Fruit fly (Drosophila melanogaster) whole organism, embryonic: ENCODE data around the gene Nepl18.

ENCODE experiments used
- Adf1 ChIP-seq: fragments of 200-800 bp; sonication (Bioruptor generic); IDR thresholded peaks from 2 replicates; pipeline ENCODE4 v1.3.6; 2022; ENCODE audit warnings: missing biosample characterization, missing genetic modification characterization
- Atf-2 ChIP-seq: fragments of 200-800 bp; sonication (Bioruptor generic); optimal IDR thresholded peaks from 2 replicates; lab custom pipeline; 2016; ENCODE audit warnings: missing biosample characterization, missing genetic modification characterization
- Awh ChIP-seq: fragments of 200-800 bp; sonication (Bioruptor generic); IDR thresholded peaks from 2 replicates; pipeline ENCODE4, ENCODE4 v1.3.6; 2022; ENCODE audit warnings: missing biosample characterization, missing genetic modification characterization
- Bteb2 ChIP-seq: fragments of 200-800 bp; sonication (Bioruptor generic); optimal IDR thresholded peaks from 2 replicates; lab custom pipeline; 2016; ENCODE audit warnings: missing biosample characterization, missing genetic modification characterization
- CG10209 ChIP-seq: fragments of 200-800 bp; sonication (Bioruptor generic); optimal IDR thresholded peaks from 3 replicates; lab custom pipeline; 2017; ENCODE audit warnings: missing biosample characterization, mild to moderate bottlenecking, missing genetic modification characterization, missing genetic modification reagents
- CG10366 ChIP-seq: fragments of 200-800 bp; sonication (Bioruptor generic); IDR thresholded peaks from 2 replicates; pipeline ENCODE4 v1.3.6; 2022; ENCODE audit warnings: missing biosample characterization, missing genetic modification characterization
- CG11398 ChIP-seq: fragments of 200-800 bp; sonication (Bioruptor generic); optimal IDR thresholded peaks from 2 replicates; lab custom pipeline; 2016; ENCODE audit warnings: missing biosample characterization, missing genetic modification characterization
- CG11560 ChIP-seq: fragments of 200-800 bp; sonication (Bioruptor generic); IDR thresholded peaks from 3 replicates; pipeline ENCODE4 v1.3.6; 2022; ENCODE audit warnings: missing biosample characterization, missing genetic modification characterization
- CG16779 ChIP-seq: fragments of 200-800 bp; sonication (Bioruptor generic); IDR thresholded peaks from 2 replicates; pipeline ENCODE4 v1.3.6; 2022; ENCODE audit warnings: missing biosample characterization, missing genetic modification characterization
- CG16815 ChIP-seq: fragments of 200-800 bp; sonication (Bioruptor generic); optimal IDR thresholded peaks from 3 replicates; lab custom pipeline; 2017; ENCODE audit warnings: missing biosample characterization, mild to moderate bottlenecking, missing genetic modification characterization
- CG17385 ChIP-seq: fragments of 200-800 bp; sonication (Bioruptor generic); optimal IDR thresholded peaks from 3 replicates; lab custom pipeline; 2018; ENCODE audit warnings: missing biosample characterization, mild to moderate bottlenecking, missing genetic modification characterization
- CG17802 ChIP-seq: fragments of 200-800 bp; sonication (Bioruptor generic); optimal IDR thresholded peaks from 2 replicates; lab custom pipeline; 2018; ENCODE audit warnings: missing biosample characterization, mild to moderate bottlenecking, missing genetic modification characterization, moderate library complexity
- CG17829 ChIP-seq: fragments of 200-800 bp; optimal IDR thresholded peaks from 2 replicates; lab custom pipeline; 2019; ENCODE audit warnings: missing biosample characterization, mild to moderate bottlenecking, missing genetic modification characterization, moderate library complexity
- CG18599 ChIP-seq: fragments of 200-800 bp; sonication (Bioruptor generic); optimal IDR thresholded peaks from 3 replicates; lab custom pipeline; 2017; ENCODE audit warnings: missing biosample characterization, missing genetic modification characterization, mild to moderate bottlenecking, moderate library complexity, missing genetic modification reagents
- CG18764 ChIP-seq: fragments of 200-800 bp; sonication (Bioruptor generic); optimal IDR thresholded peaks from 3 replicates; lab custom pipeline; 2016; ENCODE audit warnings: missing biosample characterization, missing genetic modification characterization
- CG30403 ChIP-seq: fragments of 200-800 bp; sonication (Bioruptor generic); optimal IDR thresholded peaks from 3 replicates; lab custom pipeline; 2016; ENCODE audit warnings: missing biosample characterization, missing genetic modification characterization
- CG3281 ChIP-seq: fragments of 200-800 bp; sonication (Bioruptor generic); optimal IDR thresholded peaks from 3 replicates; lab custom pipeline; 2017; ENCODE audit warnings: missing biosample characterization, mild to moderate bottlenecking, missing genetic modification characterization
- CG43689 ChIP-seq: fragments of 200-800 bp; sonication (Bioruptor generic); IDR thresholded peaks from 2 replicates; pipeline ENCODE4 v1.3.6; 2022; ENCODE audit warnings: missing biosample characterization, missing genetic modification characterization
- CG6175 ChIP-seq: fragments of 200-800 bp; sonication (Bioruptor generic); IDR thresholded peaks from 3 replicates; pipeline ENCODE4 v1.3.6; 2022; ENCODE audit warnings: missing biosample characterization, missing genetic modification characterization
- CG6683 ChIP-seq: fragments of 200-800 bp; sonication (Bioruptor generic); optimal IDR thresholded peaks from 2 replicates; lab custom pipeline; 2017; ENCODE audit warnings: missing biosample characterization, mild to moderate bottlenecking, missing genetic modification characterization, missing genetic modification reagents
- CG8290 ChIP-seq, 3 experiments: fragments of 200-800 bp; sonication (Bioruptor generic); optimal IDR thresholded peaks; 2 replicates each; lab custom pipeline; 2016 to 2019; ENCODE audit warnings: missing biosample characterization in 3 of 3, missing genetic modification characterization in 3 of 3, mild to moderate bottlenecking in 2 of 3, moderate library complexity in 1 of 3
- CG8478 ChIP-seq: fragments of >200 bp; optimal IDR thresholded peaks from 2 replicates; lab custom pipeline; 2018
- CHES-1-like ChIP-seq: fragments of 200-800 bp; sonication (Bioruptor generic); optimal IDR thresholded peaks from 2 replicates; lab custom pipeline; 2016; ENCODE audit warnings: missing biosample characterization, missing genetic modification characterization
- D19A ChIP-seq: fragments of 200-800 bp; optimal IDR thresholded peaks from 3 replicates; lab custom pipeline; 2019; ENCODE audit warnings: missing biosample characterization, mild to moderate bottlenecking, missing genetic modification characterization, moderate library complexity
- D19B ChIP-seq: fragments of 200-800 bp; sonication (Bioruptor generic); optimal IDR thresholded peaks from 2 replicates; lab custom pipeline; 2017; ENCODE audit warnings: missing biosample characterization, mild to moderate bottlenecking, missing genetic modification characterization
- Dad ChIP-seq: fragments of 200-800 bp; sonication (Bioruptor generic); optimal IDR thresholded peaks from 3 replicates; lab custom pipeline; 2016; ENCODE audit warnings: missing biosample characterization, missing genetic modification characterization
- HLH54F ChIP-seq: fragments of 200-800 bp; sonication (Bioruptor generic); optimal IDR thresholded peaks from 3 replicates; lab custom pipeline; 2016; ENCODE audit warnings: missing biosample characterization, missing genetic modification characterization
- Jarid2 ChIP-seq: fragments of 200-800 bp; sonication (Bioruptor generic); optimal IDR thresholded peaks from 3 replicates; lab custom pipeline; 2017; ENCODE audit warnings: mild to moderate bottlenecking, missing biosample characterization, missing genetic modification reagents, missing genetic modification characterization
- NC2α ChIP-seq: fragments of 200-800 bp; sonication (Bioruptor generic); optimal IDR thresholded peaks from 2 replicates; lab custom pipeline; 2016; ENCODE audit warnings: missing biosample characterization, missing genetic modification characterization
- NC2β ChIP-seq: fragments of 200-800 bp; sonication (Bioruptor generic); optimal IDR thresholded peaks from 2 replicates; lab custom pipeline; 2016; ENCODE audit warnings: missing biosample characterization, missing genetic modification characterization
- Sox102F ChIP-seq: fragments of 200-800 bp; sonication (Bioruptor generic); optimal IDR thresholded peaks from 2 replicates; lab custom pipeline; 2018; ENCODE audit warnings: missing biosample characterization, mild to moderate bottlenecking, missing genetic modification characterization, moderate library complexity
- Sry-β ChIP-seq: fragments of 200-800 bp; sonication (Bioruptor generic); optimal IDR thresholded peaks from 2 replicates; lab custom pipeline; 2018; ENCODE audit warnings: missing biosample characterization, mild to moderate bottlenecking, missing genetic modification characterization, moderate library complexity
- Xrp1 ChIP-seq: fragments of 200-800 bp; sonication (Bioruptor generic); IDR thresholded peaks from 2 replicates; pipeline ENCODE4 v1.3.6; 2022; ENCODE audit warnings: missing biosample characterization, missing genetic modification characterization
- cg ChIP-seq: fragments of 200-800 bp; sonication (Bioruptor generic); optimal IDR thresholded peaks from 3 replicates; lab custom pipeline; 2019; ENCODE audit warnings: missing biosample characterization, mild to moderate bottlenecking, missing genetic modification characterization, moderate library complexity
- chinmo ChIP-seq: fragments of 200-800 bp; sonication (Bioruptor generic); IDR thresholded peaks from 4 replicates; pipeline ENCODE4 v1.3.6; 2022; ENCODE audit warnings: missing biosample characterization, missing genetic modification characterization; ENCODE audit not compliant: partially characterized antibody
- crc ChIP-seq: fragments of 200-800 bp; sonication (Bioruptor generic); optimal IDR thresholded peaks from 2 replicates; lab custom pipeline; 2016; ENCODE audit warnings: missing biosample characterization, missing genetic modification characterization
- fd96Cb ChIP-seq: fragments of 200-800 bp; sonication (Bioruptor generic); optimal IDR thresholded peaks from 2 replicates; lab custom pipeline; 2018; ENCODE audit warnings: missing biosample characterization, mild to moderate bottlenecking, missing genetic modification characterization, moderate library complexity
- ind ChIP-seq: fragments of 200-800 bp; sonication (Bioruptor generic); optimal IDR thresholded peaks from 3 replicates; lab custom pipeline; 2016; ENCODE audit warnings: missing biosample characterization, missing genetic modification characterization
- lov ChIP-seq, 2 experiments: fragments of 200-800 bp in 1 of 2; fragments of >200 bp in 1 of 2; sonication (Bioruptor generic) in 1 of 2; IDR thresholded peaks in 1 of 2; optimal IDR thresholded peaks in 1 of 2; 2 replicates in 1 of 2; 3 replicates in 1 of 2; pipeline versions ENCODE4 v1.3.6 to Lab custom; 2017 to 2022; ENCODE audit warnings: missing biosample characterization in 1 of 2, missing genetic modification characterization in 1 of 2
- odd ChIP-seq: fragments of 200-800 bp; sonication (Bioruptor generic); optimal IDR thresholded peaks from 2 replicates; lab custom pipeline; 2017; ENCODE audit warnings: missing biosample characterization, mild to moderate bottlenecking, missing genetic modification characterization
- pan ChIP-seq, 4 experiments: fragments of >200 bp in 3 of 4; fragments of 200-800 bp in 1 of 4; sonication (Bioruptor generic) in 1 of 4; optimal IDR thresholded peaks in 3 of 4; IDR thresholded peaks in 1 of 4; 2 replicates each; pipeline versions ENCODE4 v1.3.6 to Lab custom; 2017 to 2022; ENCODE audit warnings: missing biosample characterization in 2 of 4, missing genetic modification characterization in 2 of 4, mixed read lengths in 1 of 4
- phol ChIP-seq: fragments of 200-800 bp; sonication (Bioruptor generic); optimal IDR thresholded peaks from 3 replicates; lab custom pipeline; 2018; ENCODE audit warnings: missing biosample characterization, mild to moderate bottlenecking, missing genetic modification characterization, moderate library complexity
- psq ChIP-seq: fragments of 200-800 bp; sonication (Bioruptor generic); optimal IDR thresholded peaks from 2 replicates; lab custom pipeline; 2017; ENCODE audit warnings: missing biosample characterization, missing genetic modification characterization
- stc ChIP-seq: fragments of 200-800 bp; sonication (Bioruptor generic); IDR thresholded peaks from 2 replicates; pipeline ENCODE4 v1.3.6; 2022; ENCODE audit warnings: missing biosample characterization, missing genetic modification characterization
- sug ChIP-seq: fragments of 200-800 bp; optimal IDR thresholded peaks from 2 replicates; lab custom pipeline; 2019; ENCODE audit warnings: missing biosample characterization, mild to moderate bottlenecking, missing genetic modification characterization, moderate library complexity
- tll ChIP-seq, 2 experiments: fragments of 200-800 bp in 1 of 2; fragments of >200 bp in 1 of 2; sonication (Bioruptor generic) in 1 of 2; optimal IDR thresholded peaks; 2 replicates each; lab custom pipeline; 2017 to 2019; ENCODE audit warnings: missing biosample characterization in 2 of 2, missing genetic modification characterization in 2 of 2, mild to moderate bottlenecking in 1 of 2, moderate library complexity in 1 of 2
- vfl ChIP-seq: fragments of 200-800 bp; sonication (Bioruptor generic); optimal IDR thresholded peaks from 2 replicates; lab custom pipeline; 2016; ENCODE audit warnings: missing biosample characterization, missing genetic modification characterization
- yki ChIP-seq: fragments of >200 bp; optimal IDR thresholded peaks from 3 replicates; lab custom pipeline; 2018

Nepl18 gene

dm6 chr3R:28904816-28905435 is 29.5 kb downstream of the Nepl18 start (continued):
- TF ChIP-seq vfl (GFP tag; lab: Kevin White, UChicago), result peak; percentile 59
- TF ChIP-seq Jarid2 (GFP tag; lab: Kevin White, UChicago), result peak; percentile 8
- TF ChIP-seq CG3281 (GFP tag; lab: Kevin White, UChicago), result peak; percentile 68
- no peak for TF ChIP-seq Sry-β (GFP tag; lab: Kevin White, UChicago)
- peak; percentile 57 for TF ChIP-seq odd (GFP tag; lab: Kevin White, UChicago)
- peak; percentile 40 for TF ChIP-seq CG16815 (GFP tag; lab: Kevin White, UChicago)
- TF ChIP-seq chinmo, result no peak
- TF ChIP-seq Awh (GFP tag; lab: Robert Waterston, UW), result peak; percentile 77
- no peak for TF ChIP-seq CG8478 (lab: Kevin White, UChicago)
- peak; percentile 86 for TF ChIP-seq CHES-1-like (GFP tag; lab: Kevin White, UChicago)
- no peak for TF ChIP-seq CG17802 (tag; lab: Kevin White, UChicago)
- no peak; the same call in 2 of the 3 replicates for TF ChIP-seq CG6175 (GFP tag; lab: Robert Waterston, UW)
- TF ChIP-seq Bteb2 (GFP tag; lab: Kevin White, UChicago), result peak; percentile 81
- peak; percentile 57 for TF ChIP-seq phol (tag; lab: Kevin White, UChicago)
- peak; percentile 75 for TF ChIP-seq Atf-2 (GFP tag; lab: Kevin White, UChicago)
- TF ChIP-seq CG11560 (tag; lab: Robert Waterston, UW), result peak; percentile 68
- TF ChIP-seq stc (GFP tag; lab: Robert Waterston, UW), result peak; percentile 75
- peak; percentile 66 for TF ChIP-seq sug (tag; lab: Kevin White, UChicago)
- peak; percentile 73 for TF ChIP-seq CG11398 (GFP tag; lab: Kevin White, UChicago)
- no peak for TF ChIP-seq CG8290 (GFP tag; optimal IDR thresholded peaks at IDR 0.05; lab: Kevin White, UChicago)
- TF ChIP-seq CG8290 (tag; optimal IDR thresholded peaks at IDR 0.05; lab: Kevin White, UChicago), result peak in 1 of 2 experiments; percentile 93
- TF ChIP-seq yki (lab: Kevin White, UChicago), result no peak
- TF ChIP-seq CG17385, result peak; percentile 61
- peak; percentile 58 for TF ChIP-seq NC2β (GFP tag; lab: Kevin White, UChicago)
- no peak; the same call in 1 of the 2 replicates for TF ChIP-seq Adf1 (GFP tag; lab: Robert Waterston, UW)
- TF ChIP-seq pan (optimal IDR thresholded peaks at IDR 0.05; lab: Kevin White, UChicago), result no peak
- TF ChIP-seq pan (GFP tag; optimal IDR thresholded peaks at IDR 0.05 in 1 of 2, IDR thresholded peaks at IDR 0.05 in 1 of 2), result peak in 1 of 2 experiments; percentile 90
- TF ChIP-seq D19B, result peak; percentile 54
- peak; percentile 54 for TF ChIP-seq CG18599 (GFP tag; lab: Kevin White, UChicago)
- peak; percentile 68 for TF ChIP-seq Xrp1
- no peak for TF ChIP-seq tll (GFP tag; optimal IDR thresholded peaks at IDR 0.05; lab: Kevin White, UChicago)
- peak; percentile 65 for TF ChIP-seq CG10209 (GFP tag; lab: Kevin White, UChicago)
- peak; percentile 79 for TF ChIP-seq CG30403 (GFP tag; lab: Kevin White, UChicago)
- no peak for TF ChIP-seq cg (GFP tag; lab: Kevin White, UChicago)
- TF ChIP-seq lov (optimal IDR thresholded peaks at IDR 0.05; lab: Kevin White, UChicago), result no peak
- TF ChIP-seq lov (GFP tag; IDR thresholded peaks at IDR 0.05; lab: Robert Waterston, UW), result no peak; the same call in 2 of the 3 replicates
- peak; percentile 61 for TF ChIP-seq crc (GFP tag; lab: Kevin White, UChicago)
- TF ChIP-seq CG6683, result no peak
- TF ChIP-seq CG18764 (GFP tag; lab: Kevin White, UChicago), result peak; percentile 46
- TF ChIP-seq CG43689 (GFP tag; lab: Robert Waterston, UW), result peak; percentile 62
- peak; percentile 85 for TF ChIP-seq ind (GFP tag; lab: Kevin White, UChicago)
- peak; percentile 76 for TF ChIP-seq Dad
- peak; percentile 48 for TF ChIP-seq fd96Cb (tag; lab: Kevin White, UChicago)
- peak; percentile 85 for TF ChIP-seq CG10366
- peak; percentile 77 for TF ChIP-seq CG16779 (GFP tag; lab: Robert Waterston, UW)
- TF ChIP-seq Sox102F (GFP tag; lab: Kevin White, UChicago), result peak; percentile 82
- peak; percentile 82 for TF ChIP-seq HLH54F (GFP tag; lab: Kevin White, UChicago)
- TF ChIP-seq D19A, result peak; percentile 42
- peak; percentile 59 for TF ChIP-seq CG17829
- TF ChIP-seq NC2α (GFP tag; lab: Kevin White, UChicago), result peak; percentile 22
- no peak for TF ChIP-seq psq (GFP tag; lab: Kevin White, UChicago)
